Worm (Caenorhabditis elegans) whole organism, mixed stage, embryonic: ENCODE measurements around the gene F36F12.1.
A peak's percentile ranks its signal among the peaks of the same experiment; 100 is the strongest.
"Not testable (repeated sequence)": the region's sequence is repeated elsewhere in the genome, so short reads cannot be mapped to it uniquely, and the experiment has no call there.

Experiments used
- M03D4.4 ChIP-seq: sonication (generic microtip); optimal IDR thresholded peaks from 2 replicates; lab custom pipeline; 2017; ENCODE audit warnings: mild to moderate bottlenecking, missing genetic modification characterization, missing compliant biosample characterization
- bed-3 ChIP-seq: fragments of 200-800 bp; sonication (Bioruptor generic); optimal IDR thresholded peaks from 3 replicates; lab custom pipeline; 2018; ENCODE audit warnings: mild to moderate bottlenecking, missing genetic modification characterization, moderate library complexity, missing compliant biosample characterization
- ceh-39 ChIP-seq: fragments of 150-350 bp; optimal IDR thresholded peaks from 2 replicates; lab custom pipeline; 2014; ENCODE audit warnings: missing biosample characterization, missing genetic modification characterization
- ceh-43 ChIP-seq: fragments of 200-800 bp; sonication (Bioruptor generic); optimal IDR thresholded peaks from 2 replicates; lab custom pipeline; 2018; ENCODE audit warnings: mild to moderate bottlenecking, missing genetic modification characterization, moderate library complexity, missing compliant biosample characterization
- ceh-83 ChIP-seq: fragments of 200-800 bp; sonication (Bioruptor generic); optimal IDR thresholded peaks from 2 replicates; lab custom pipeline; 2018; ENCODE audit warnings: mild to moderate bottlenecking, missing genetic modification characterization, missing compliant biosample characterization
- ces-1 ChIP-seq: fragments of 150-350 bp; optimal IDR thresholded peaks from 2 replicates; lab custom pipeline; 2014; ENCODE audit warnings: missing biosample characterization, missing genetic modification reagents, missing genetic modification characterization
- drap-1 ChIP-seq: fragments of 200-800 bp; sonication (Bioruptor generic); optimal IDR thresholded peaks from 3 replicates; lab custom pipeline; 2018; ENCODE audit warnings: mild to moderate bottlenecking, missing genetic modification characterization, missing compliant biosample characterization
- elt-1 ChIP-seq: sonication (generic microtip); optimal IDR thresholded peaks from 2 replicates; lab custom pipeline; 2017; ENCODE audit warnings: missing genetic modification characterization, mild to moderate bottlenecking, missing compliant biosample characterization, antibody characterized with exemption, moderate library complexity, borderline replicate concordance; ENCODE audit not compliant: insufficient read depth
- elt-3 ChIP-seq: fragments of 150-350 bp; optimal IDR thresholded peaks from 2 replicates; lab custom pipeline; 2014; ENCODE audit warnings: missing biosample characterization, missing genetic modification characterization
- flh-1 ChIP-seq: fragments of 200-800 bp; sonication (Bioruptor generic); optimal IDR thresholded peaks from 2 replicates; lab custom pipeline; 2018; ENCODE audit warnings: mild to moderate bottlenecking, missing genetic modification characterization, moderate library complexity, missing compliant biosample characterization
- hlh-1 ChIP-seq: fragments of 150-350 bp; optimal IDR thresholded peaks from 2 replicates; lab custom pipeline; 2014; ENCODE audit warnings: missing biosample characterization, missing genetic modification reagents, missing genetic modification characterization
- lin-13 ChIP-seq: fragments of 150-350 bp; optimal IDR thresholded peaks from 2 replicates; lab custom pipeline; 2014; ENCODE audit warnings: missing biosample characterization, missing genetic modification characterization
- lin-32 ChIP-seq: fragments of 200-800 bp; sonication (Bioruptor generic); optimal IDR thresholded peaks from 2 replicates; lab custom pipeline; 2018; ENCODE audit warnings: mild to moderate bottlenecking, missing genetic modification characterization, missing compliant biosample characterization
- lsy-2 ChIP-seq: fragments of 150-350 bp; optimal IDR thresholded peaks from 2 replicates; lab custom pipeline; 2014; ENCODE audit warnings: missing biosample characterization, missing genetic modification characterization
- mab-5 ChIP-seq: fragments of 150-350 bp; optimal IDR thresholded peaks from 2 replicates; lab custom pipeline; 2014; ENCODE audit warnings: missing biosample characterization, missing genetic modification characterization
- mep-1 ChIP-seq: fragments of 150-350 bp; optimal IDR thresholded peaks from 2 replicates; lab custom pipeline; 2017; ENCODE audit warnings: missing biosample characterization, missing genetic modification reagents, missing genetic modification characterization, inconsistent platforms
- mls-2 ChIP-seq: sonication (generic microtip); optimal IDR thresholded peaks from 2 replicates; lab custom pipeline; 2016; ENCODE audit warnings: mild to moderate bottlenecking, missing genetic modification characterization, moderate library complexity, missing compliant biosample characterization
- nhr-12 ChIP-seq: fragments of 150-350 bp; optimal IDR thresholded peaks from 2 replicates; lab custom pipeline; 2014; ENCODE audit warnings: missing biosample characterization, missing genetic modification characterization
- nhr-2 ChIP-seq: fragments of 150-350 bp; optimal IDR thresholded peaks from 2 replicates; lab custom pipeline; 2014; ENCODE audit warnings: missing biosample characterization, missing genetic modification characterization
- nhr-28 ChIP-seq: fragments of 150-350 bp; optimal IDR thresholded peaks from 2 replicates; lab custom pipeline; 2014; ENCODE audit warnings: missing biosample characterization, missing genetic modification characterization
- nhr-76 ChIP-seq: sonication (generic microtip); optimal IDR thresholded peaks from 2 replicates; lab custom pipeline; 2017; ENCODE audit warnings: missing biosample characterization, missing genetic modification characterization
- sem-2 ChIP-seq: fragments of 200-800 bp; sonication (Bioruptor generic); optimal IDR thresholded peaks from 2 replicates; lab custom pipeline; 2018; ENCODE audit warnings: mild to moderate bottlenecking, missing genetic modification characterization, missing compliant biosample characterization
- snpc-4 ChIP-seq: fragments of 150-350 bp; optimal IDR thresholded peaks from 2 replicates; lab custom pipeline; 2014; ENCODE audit warnings: missing biosample characterization, missing genetic modification characterization
- sptf-1 ChIP-seq: sonication (generic microtip); optimal IDR thresholded peaks from 2 replicates; lab custom pipeline; 2017; ENCODE audit warnings: mild to moderate bottlenecking, missing genetic modification characterization, moderate library complexity, missing compliant biosample characterization
- tbx-8 ChIP-seq: fragments of 200-800 bp; sonication (Bioruptor generic); optimal IDR thresholded peaks from 2 replicates; lab custom pipeline; 2018; ENCODE audit warnings: mild to moderate bottlenecking, missing genetic modification characterization, moderate library complexity, missing compliant biosample characterization
- unc-120 ChIP-seq: sonication (generic microtip); optimal IDR thresholded peaks from 2 replicates; lab custom pipeline; 2017; ENCODE audit warnings: missing genetic modification characterization, missing compliant biosample characterization; ENCODE audit not compliant: poor library complexity, severe bottlenecking
- unc-39 ChIP-seq: fragments of 150-350 bp; optimal IDR thresholded peaks from 2 replicates; lab custom pipeline; 2014; ENCODE audit warnings: missing biosample characterization, missing genetic modification characterization
- unc-62 ChIP-seq: fragments of 150-350 bp; optimal IDR thresholded peaks from 2 replicates; lab custom pipeline; 2014; ENCODE audit warnings: missing biosample characterization, missing genetic modification reagents, missing genetic modification characterization
- zip-8 ChIP-seq: fragments of 150-350 bp; optimal IDR thresholded peaks from 2 replicates; lab custom pipeline; 2014; ENCODE audit warnings: missing biosample characterization, missing genetic modification characterization
- ztf-11 ChIP-seq: fragments of 150-350 bp; optimal IDR thresholded peaks from 2 replicates; lab custom pipeline; 2014; ENCODE audit warnings: missing biosample characterization, missing genetic modification characterization

F36F12.1 gene

DNA sequence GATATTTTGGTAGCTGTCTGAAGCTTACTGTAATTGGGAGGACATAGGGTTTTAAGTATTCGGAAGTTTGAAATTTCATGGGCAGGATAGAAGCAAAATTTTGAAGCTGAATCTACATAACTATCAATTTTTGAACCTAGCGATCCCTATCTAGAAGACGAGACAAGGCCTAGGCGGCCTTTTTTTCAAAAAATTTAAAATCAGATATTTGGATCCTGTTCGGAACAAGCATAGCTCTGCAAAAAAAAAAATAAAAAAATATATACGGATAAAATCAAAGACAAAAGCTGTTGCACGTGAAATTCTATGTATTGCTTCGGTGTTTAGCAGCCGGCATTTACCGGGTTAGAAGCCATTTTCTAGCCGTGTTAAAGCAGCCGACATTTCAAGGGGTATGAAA lies 7.8 kb downstream of the F36F12.1 start, which contains the start of gene F36F12.2:
Gene F36F12.2, minus strand, starts transcription at position 101 of the 400 bp plus-strand sequence.
- TF ChIP-seq snpc-4 (tag; lab: Kevin White, UChicago) (no peak), ceh-39 (no peak), lin-13 (tag; lab: Kevin White, UChicago) (no peak), elt-1 (tag; lab: Kevin White, UChicago) (no peak), lin-32 (GFP tag; lab: Kevin White, UChicago) (no peak), bed-3 (GFP tag; lab: Kevin White, UChicago) (no peak), lsy-2 (no peak), sptf-1 (tag; lab: Kevin White, UChicago) (no peak), unc-39 (tag; lab: Kevin White, UChicago) (no peak), nhr-28 (tag; lab: Kevin White, UChicago) (no peak), mab-5 (tag; lab: Kevin White, UChicago) (no peak), mls-2 (no peak), ceh-43 (GFP tag; lab: Kevin White, UChicago) (no peak), nhr-12 (tag; lab: Kevin White, UChicago) (no peak), sem-2 (no peak), ztf-11 (tag; lab: Kevin White, UChicago) (no peak), hlh-1 (tag; lab: Kevin White, UChicago) (no peak)

ce11 chrV:2090321-2090720 lies 12.7 kb downstream of the F36F12.1 start, which contains the start of gene ztf-28:
Gene ztf-28 (plus strand): TSS chrV:2090669.
- not testable (repeated sequence) for TF ChIP-seq M03D4.4; ceh-83; unc-62 (GFP tag; lab: Kevin White, UChicago)

- TF ChIP-seq elt-3, mls-2, nhr-2: not testable (repeated sequence)
- TF ChIP-seq, all 35 proteins: peak for 0; not testable (repeated sequence) for 35
Measured at ce11 chrV:2085745-2086267, 17.2 kb downstream of the F36F12.1 start, which contains the start of gene F36F12.3. Gene F36F12.3 (plus strand): TSS chrV:2085795.

DNA sequence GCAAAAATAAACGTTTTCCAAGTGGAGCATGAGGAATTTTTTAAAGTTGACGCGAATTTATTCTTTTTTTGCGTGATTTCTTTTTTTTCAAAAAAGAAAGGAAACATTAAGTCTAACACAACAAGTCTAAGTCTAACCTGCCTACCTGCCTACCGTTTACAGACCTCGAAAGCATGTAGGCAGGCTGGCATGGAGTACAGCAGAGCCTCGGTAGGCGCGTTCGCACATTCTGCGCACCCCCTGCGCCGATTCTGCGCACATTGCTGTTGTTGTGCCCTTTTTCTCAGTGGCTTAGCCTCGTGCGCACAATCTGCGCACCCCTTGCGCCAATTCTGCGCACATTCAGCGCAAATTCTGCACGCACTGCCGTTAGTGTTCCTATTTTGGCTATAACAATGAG lies 19.1 kb downstream of the F36F12.1 start:
- TF ChIP-seq lsy-2 (no peak), ztf-11 (tag; lab: Kevin White, UChicago) (no peak), sem-2 (no peak), tbx-8 (GFP tag; lab: Kevin White, UChicago) (no peak), nhr-12 (tag; lab: Kevin White, UChicago) (no peak), mep-1 (tag; lab: Kevin White, UChicago) (no peak), ceh-39 (no peak), flh-1 (GFP tag; lab: Kevin White, UChicago) (no peak), nhr-76 (no peak), lin-32 (GFP tag; lab: Kevin White, UChicago) (no peak), hlh-1 (tag; lab: Kevin White, UChicago) (no peak), ces-1 (no peak), ceh-43 (GFP tag; lab: Kevin White, UChicago) (no peak), nhr-2 (no peak), unc-120 (tag; lab: Kevin White, UChicago) (no peak), zip-8 (no peak), lin-13 (tag; lab: Kevin White, UChicago) (no peak)
- TF ChIP-seq, all 35 proteins: peak for 0

DNA sequence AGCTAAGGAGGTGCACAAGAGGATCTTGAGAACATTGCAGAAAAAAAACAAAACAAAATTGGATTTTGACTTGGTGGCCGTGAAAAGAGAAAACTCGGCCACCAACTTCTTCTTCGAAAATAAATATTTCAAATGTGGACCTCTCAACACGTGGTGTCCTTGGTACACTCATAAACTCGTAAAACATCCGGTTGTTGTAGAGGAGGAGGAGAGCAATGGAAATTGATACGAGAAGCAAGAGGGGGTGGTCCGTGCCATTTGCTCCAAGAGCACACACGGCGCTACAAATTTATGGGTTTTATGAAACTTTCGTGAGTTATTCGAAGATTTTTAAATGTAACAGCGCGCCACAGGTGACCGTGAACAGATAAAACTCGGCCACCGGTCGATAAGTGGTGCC lies 21.1 kb downstream of the F36F12.1 start:
- TF ChIP-seq hlh-1 (tag; lab: Kevin White, UChicago) (peak; percentile 64), ces-1 (no peak)

- TF ChIP-seq unc-39 (tag; lab: Kevin White, UChicago): no peak
- no peak for TF ChIP-seq elt-1 (tag; lab: Kevin White, UChicago)
- no peak for TF ChIP-seq ceh-39
- no peak for TF ChIP-seq elt-3
- TF ChIP-seq drap-1: no peak
- no peak for TF ChIP-seq mab-5 (tag; lab: Kevin White, UChicago)
- TF ChIP-seq mls-2: no peak
Measured at ce11 chrV:2081269-2081668, 21.7 kb downstream of the F36F12.1 start.
